Fruit fly (Drosophila melanogaster) whole organism, embryonic: ENCODE results near the gene fkh.

Experiments used
- Bteb2 ChIP-seq: fragments of 200-800 bp; sonication (Bioruptor generic); optimal IDR thresholded peaks from 2 replicates; lab custom pipeline; 2016; ENCODE audit warnings: missing biosample characterization, missing genetic modification characterization
- C15 ChIP-seq: fragments of 200-800 bp; sonication (Bioruptor generic); IDR thresholded peaks from 3 replicates; pipeline ENCODE4 v1.3.6; 2022; ENCODE audit warnings: missing biosample characterization, missing genetic modification characterization
- CG10565 ChIP-seq: fragments of 200-800 bp; sonication (Bioruptor generic); optimal IDR thresholded peaks from 3 replicates; lab custom pipeline; 2016; ENCODE audit warnings: missing biosample characterization, mild to moderate bottlenecking, missing genetic modification characterization
- CG11247 ChIP-seq: fragments of 200-800 bp; sonication (Bioruptor generic); IDR thresholded peaks from 2 replicates; pipeline ENCODE4 v1.3.6; 2022; ENCODE audit warnings: missing biosample characterization, missing genetic modification characterization
- CG12155 ChIP-seq: fragments of 200-800 bp; sonication (Bioruptor generic); optimal IDR thresholded peaks from 3 replicates; lab custom pipeline; 2016; ENCODE audit warnings: missing biosample characterization, missing genetic modification characterization
- CG14710 ChIP-seq: fragments of 200-800 bp; sonication (Bioruptor generic); optimal IDR thresholded peaks from 3 replicates; lab custom pipeline; 2019; ENCODE audit warnings: missing biosample characterization, mild to moderate bottlenecking, missing genetic modification characterization, moderate library complexity
- CG1602 ChIP-seq: fragments of 200-800 bp; sonication (Bioruptor generic); optimal IDR thresholded peaks from 3 replicates; lab custom pipeline; 2016; ENCODE audit warnings: missing biosample characterization, missing genetic modification characterization
- CG17186 ChIP-seq: fragments of 200-800 bp; sonication (Bioruptor generic); optimal IDR thresholded peaks from 3 replicates; lab custom pipeline; 2017; ENCODE audit warnings: missing biosample characterization, missing genetic modification reagents, missing genetic modification characterization
- CG17802 ChIP-seq: fragments of 200-800 bp; sonication (Bioruptor generic); optimal IDR thresholded peaks from 2 replicates; lab custom pipeline; 2018; ENCODE audit warnings: missing biosample characterization, mild to moderate bottlenecking, missing genetic modification characterization, moderate library complexity
- CG17829 ChIP-seq: fragments of 200-800 bp; optimal IDR thresholded peaks from 2 replicates; lab custom pipeline; 2019; ENCODE audit warnings: missing biosample characterization, mild to moderate bottlenecking, missing genetic modification characterization, moderate library complexity
- CG2678 ChIP-seq: fragments of 200-800 bp; sonication (Bioruptor generic); optimal IDR thresholded peaks from 3 replicates; lab custom pipeline; 2019; ENCODE audit warnings: missing biosample characterization, mild to moderate bottlenecking, missing genetic modification characterization, moderate library complexity
- CG30020 ChIP-seq: fragments of 200-800 bp; optimal IDR thresholded peaks from 2 replicates; lab custom pipeline; 2019; ENCODE audit warnings: missing biosample characterization, mild to moderate bottlenecking, missing genetic modification characterization, moderate library complexity
- CG32532 ChIP-seq: fragments of 200-800 bp; sonication (Bioruptor generic); IDR thresholded peaks from 2 replicates; pipeline ENCODE4 v1.3.6; 2022; ENCODE audit warnings: missing biosample characterization, missing genetic modification characterization
- CG33213 ChIP-seq: fragments of 200-800 bp; sonication (Bioruptor generic); optimal IDR thresholded peaks from 3 replicates; lab custom pipeline; 2016; ENCODE audit warnings: missing biosample characterization, missing genetic modification characterization
- CG5953 ChIP-seq: fragments of 200-800 bp; sonication (Bioruptor generic); IDR thresholded peaks from 2 replicates; pipeline ENCODE4 v1.3.6; 2022; ENCODE audit warnings: missing biosample characterization, missing genetic modification characterization
- CG6272 ChIP-seq: fragments of 200-800 bp; sonication (Bioruptor generic); IDR thresholded peaks from 2 replicates; pipeline ENCODE4 v1.3.6; 2022; ENCODE audit warnings: missing biosample characterization, missing genetic modification characterization
- CG7786 ChIP-seq: fragments of 200-800 bp; sonication (Bioruptor generic); optimal IDR thresholded peaks from 2 replicates; lab custom pipeline; 2016; ENCODE audit warnings: missing biosample characterization, missing genetic modification characterization
- CG9437 ChIP-seq: fragments of 200-800 bp; sonication (Bioruptor generic); optimal IDR thresholded peaks from 2 replicates; lab custom pipeline; 2018; ENCODE audit warnings: missing biosample characterization, mild to moderate bottlenecking, missing genetic modification characterization
- D ChIP-seq, 2 experiments: fragments of 200-800 bp in 1 of 2; fragments of >200 bp in 1 of 2; sonication (Bioruptor generic) in 1 of 2; optimal IDR thresholded peaks; 2 replicates in 1 of 2; 3 replicates in 1 of 2; lab custom pipeline; 2017; ENCODE audit warnings: mild to moderate bottlenecking in 1 of 2, missing biosample characterization in 1 of 2, missing genetic modification characterization in 1 of 2, missing genetic modification reagents in 1 of 2
- D19B ChIP-seq: fragments of 200-800 bp; sonication (Bioruptor generic); optimal IDR thresholded peaks from 2 replicates; lab custom pipeline; 2017; ENCODE audit warnings: missing biosample characterization, mild to moderate bottlenecking, missing genetic modification characterization
- Dek ChIP-seq: fragments of 200-800 bp; sonication (Bioruptor generic); optimal IDR thresholded peaks from 3 replicates; lab custom pipeline; 2019; ENCODE audit warnings: missing biosample characterization, mild to moderate bottlenecking, missing genetic modification characterization, moderate library complexity
- Dref ChIP-seq: fragments of 200-800 bp; sonication (Bioruptor generic); IDR thresholded peaks from 2 replicates; pipeline ENCODE4 v1.3.6; 2022; ENCODE audit warnings: missing biosample characterization, missing genetic modification characterization
- E2f2 ChIP-seq: fragments of 200-800 bp; sonication (Bioruptor generic); IDR thresholded peaks from 2 replicates; pipeline ENCODE4 v1.3.6; 2022; ENCODE audit warnings: missing biosample characterization, missing genetic modification characterization
- Eip74EF ChIP-seq, 2 experiments: fragments of 200-800 bp in 1 of 2; fragments of >200 bp in 1 of 2; sonication (Bioruptor generic) in 1 of 2; optimal IDR thresholded peaks; 2 replicates each; lab custom pipeline; 2017 to 2019; ENCODE audit warnings: missing biosample characterization in 2 of 2, missing genetic modification characterization in 2 of 2, mild to moderate bottlenecking in 1 of 2, moderate library complexity in 1 of 2
- Hr3 ChIP-seq: fragments of 200-800 bp; sonication (Bioruptor generic); optimal IDR thresholded peaks from 3 replicates; lab custom pipeline; 2016; ENCODE audit warnings: missing biosample characterization, missing genetic modification characterization
- Hsf ChIP-seq: fragments of 200-800 bp; sonication (Bioruptor generic); optimal IDR thresholded peaks from 3 replicates; lab custom pipeline; 2016; ENCODE audit warnings: missing biosample characterization, missing genetic modification characterization
- Jarid2 ChIP-seq: fragments of 200-800 bp; sonication (Bioruptor generic); optimal IDR thresholded peaks from 3 replicates; lab custom pipeline; 2017; ENCODE audit warnings: mild to moderate bottlenecking, missing biosample characterization, missing genetic modification reagents, missing genetic modification characterization
- Lim3 ChIP-seq: fragments of 200-800 bp; sonication (Bioruptor generic); IDR thresholded peaks from 2 replicates; pipeline ENCODE4 v1.3.6; 2022; ENCODE audit warnings: missing biosample characterization, missing genetic modification characterization
- MBD-R2 ChIP-seq: fragments of 200-800 bp; sonication (Bioruptor generic); IDR thresholded peaks from 2 replicates; pipeline ENCODE4 v1.3.6; 2022; ENCODE audit warnings: missing biosample characterization, missing genetic modification characterization
- Med ChIP-seq: fragments of 200-800 bp; sonication (Bioruptor generic); peaks from one replicate; lab custom pipeline; 2016; ENCODE audit warnings: missing biosample characterization, missing genetic modification characterization, mild to moderate bottlenecking, inconsistent platforms, moderate library complexity
- Meics ChIP-seq: fragments of 200-800 bp; sonication (Bioruptor generic); optimal IDR thresholded peaks from 2 replicates; lab custom pipeline; 2017; ENCODE audit warnings: missing biosample characterization, mild to moderate bottlenecking, missing genetic modification characterization
- NK7.1 ChIP-seq: fragments of 200-800 bp; sonication (Bioruptor generic); optimal IDR thresholded peaks from 3 replicates; lab custom pipeline; 2016; ENCODE audit warnings: missing biosample characterization, missing genetic modification characterization
- Rfx ChIP-seq: fragments of 200-800 bp; sonication (Bioruptor generic); IDR thresholded peaks from 2 replicates; pipeline ENCODE4 v1.3.6; 2022; ENCODE audit warnings: missing biosample characterization, missing genetic modification characterization
- Xbp1 ChIP-seq: fragments of 200-800 bp; sonication (Bioruptor generic); optimal IDR thresholded peaks from 3 replicates; lab custom pipeline; 2016; ENCODE audit warnings: missing biosample characterization, mild to moderate bottlenecking, missing genetic modification characterization
- ato ChIP-seq: fragments of 200-800 bp; sonication (Bioruptor generic); IDR thresholded peaks from 2 replicates; pipeline ENCODE4 v1.3.6; 2022; ENCODE audit warnings: missing biosample characterization, missing genetic modification characterization; ENCODE audit not compliant: partially characterized antibody
- az2 ChIP-seq: fragments of 200-800 bp; sonication (Bioruptor generic); optimal IDR thresholded peaks from 3 replicates; lab custom pipeline; 2016; ENCODE audit warnings: missing biosample characterization, missing genetic modification characterization
- chn ChIP-seq: fragments of 200-800 bp; sonication (Bioruptor generic); optimal IDR thresholded peaks from 2 replicates; lab custom pipeline; 2016; ENCODE audit warnings: missing biosample characterization, missing genetic modification characterization
- danr ChIP-seq: fragments of 200-800 bp; sonication (Bioruptor generic); IDR thresholded peaks from 2 replicates; pipeline ENCODE4 v1.3.6; 2022; ENCODE audit warnings: missing biosample characterization, missing genetic modification characterization
- gem ChIP-seq: fragments of 200-800 bp; sonication (Bioruptor generic); optimal IDR thresholded peaks from 2 replicates; lab custom pipeline; 2019; ENCODE audit warnings: missing biosample characterization, mild to moderate bottlenecking, missing genetic modification characterization, moderate library complexity
- grau ChIP-seq: fragments of 200-800 bp; optimal IDR thresholded peaks from 3 replicates; lab custom pipeline; 2019; ENCODE audit warnings: missing biosample characterization, mild to moderate bottlenecking, missing genetic modification characterization, moderate library complexity
- ham ChIP-seq: fragments of 200-800 bp; sonication (Bioruptor generic); IDR thresholded peaks from 2 replicates; pipeline ENCODE4 v1.3.6; 2022; ENCODE audit warnings: missing biosample characterization, missing genetic modification characterization
- nerfin-1 ChIP-seq: fragments of 200-800 bp; sonication (Bioruptor generic); optimal IDR thresholded peaks from 3 replicates; lab custom pipeline; 2019; ENCODE audit warnings: missing biosample characterization, mild to moderate bottlenecking, missing genetic modification characterization, moderate library complexity
- nerfin-2 ChIP-seq: fragments of 200-800 bp; sonication (Bioruptor generic); IDR thresholded peaks from 2 replicates; pipeline ENCODE4 v1.3.6; 2022; ENCODE audit warnings: missing biosample characterization, missing genetic modification characterization; ENCODE audit not compliant: partially characterized antibody
- sens-2 ChIP-seq: fragments of 200-800 bp; sonication (Bioruptor generic); IDR thresholded peaks from 2 replicates; pipeline ENCODE4 v1.3.6; 2022; ENCODE audit warnings: missing biosample characterization, missing genetic modification characterization
- sqz ChIP-seq: fragments of 200-800 bp; sonication (Bioruptor generic); optimal IDR thresholded peaks from 3 replicates; lab custom pipeline; 2018; ENCODE audit warnings: missing biosample characterization, mild to moderate bottlenecking, missing genetic modification characterization
- ssp ChIP-seq: fragments of 200-800 bp; sonication (Bioruptor generic); IDR thresholded peaks from 2 replicates; pipeline ENCODE4 v1.3.6; 2022; ENCODE audit warnings: missing biosample characterization, missing genetic modification characterization
- tgo ChIP-seq: fragments of 200-800 bp; sonication (Bioruptor generic); IDR thresholded peaks from 3 replicates; pipeline ENCODE4 v1.3.6; 2022; ENCODE audit warnings: missing biosample characterization, missing genetic modification characterization
- zf30C ChIP-seq: fragments of 200-800 bp; sonication (Bioruptor generic); optimal IDR thresholded peaks from 3 replicates; lab custom pipeline; 2018; ENCODE audit warnings: missing biosample characterization, mild to moderate bottlenecking, missing genetic modification characterization

The fkh gene

dm6 chr3R:28599238-28600127, 14.4 kb upstream of the fkh start, which contains the start of the genes Noa36 and Hrb98DE (continued):
- TF ChIP-seq Rfx (GFP tag; lab: Robert Waterston, UW) (peak; percentile 79), ham (GFP tag; lab: Robert Waterston, UW) (no peak), az2 (peak; percentile 49), Jarid2 (peak; percentile 63), CG11247 (0 out of 2 replicates have a peak, but pooled peaks have one; percentile 30), grau (tag; lab: Kevin White, UChicago) (peak; percentile 38), danr (GFP tag; lab: Robert Waterston, UW) (peak; percentile 30; the same call in 1 of the 2 replicates), D19B (GFP tag; lab: Kevin White, UChicago) (peak; percentile 15), ato (GFP tag; lab: Robert Waterston, UW) (peak; percentile 12; the same call in 1 of the 2 replicates), tgo (GFP tag; lab: Robert Waterston, UW) (peak; percentile 39; the same call in 1 of the 3 replicates), Xbp1 (peak; percentile 51), Eip74EF (GFP tag; optimal IDR thresholded peaks at IDR 0.05; lab: Kevin White, UChicago) (no peak), CG32532 (GFP tag; lab: Robert Waterston, UW) (peak; percentile 70), CG2678 (tag; lab: Kevin White, UChicago) (peak; percentile 43), Bteb2 (no peak), CG6272 (GFP tag; lab: Robert Waterston, UW) (0 out of 2 replicates have a peak, but pooled peaks have one; percentile 8), CG30020 (tag; lab: Kevin White, UChicago) (peak; percentile 86), Med (GFP tag; lab: Kevin White, UChicago) (peak; percentile 29), NK7.1 (GFP tag; lab: Kevin White, UChicago) (no peak), Hsf (GFP tag; lab: Kevin White, UChicago) (peak; percentile 59), CG7786 (GFP tag; lab: Kevin White, UChicago) (peak; percentile 9), MBD-R2 (no peak), gem (tag; lab: Kevin White, UChicago) (peak; percentile 59), CG5953 (GFP tag; lab: Robert Waterston, UW) (0 out of 2 replicates have a peak, but pooled peaks have one; percentile 7), CG17802 (tag; lab: Kevin White, UChicago) (peak; percentile 63), Hr3 (GFP tag; lab: Kevin White, UChicago) (peak; percentile 83), CG9437 (peak; percentile 74), CG10565 (GFP tag; lab: Kevin White, UChicago) (no peak), nerfin-1 (tag; lab: Kevin White, UChicago) (peak; percentile 75), Meics (GFP tag; lab: Kevin White, UChicago) (peak; percentile 35), CG17186 (GFP tag; lab: Kevin White, UChicago) (no peak), C15 (GFP tag; lab: Robert Waterston, UW) (no peak), ssp (GFP tag; lab: Robert Waterston, UW) (peak; percentile 84), nerfin-2 (GFP tag; lab: Robert Waterston, UW) (no peak), sens-2 (GFP tag; lab: Robert Waterston, UW) (no peak), CG14710 (tag; lab: Kevin White, UChicago) (peak; percentile 60), CG33213 (GFP tag; lab: Kevin White, UChicago) (no peak), CG1602 (GFP tag; lab: Kevin White, UChicago) (peak; percentile 24), zf30C (GFP tag; lab: Kevin White, UChicago) (no peak), sqz (GFP tag; lab: Kevin White, UChicago) (no peak), CG12155 (GFP tag; lab: Kevin White, UChicago) (peak; percentile 26), Lim3 (GFP tag; lab: Robert Waterston, UW) (no peak), Dek (peak; percentile 38), E2f2 (GFP tag; lab: Robert Waterston, UW) (no peak), Dref (GFP tag; lab: Robert Waterston, UW) (peak; percentile 45), CG17829 (tag; lab: Kevin White, UChicago) (peak; percentile 27), chn (no peak), D (optimal IDR thresholded peaks at IDR 0.05; lab: Kevin White, UChicago) (no peak), D (GFP tag; optimal IDR thresholded peaks at IDR 0.05; lab: Kevin White, UChicago) (no peak)
